Worm (Caenorhabditis elegans): ENCODE data around the gene F14B8.6.

DNA sequence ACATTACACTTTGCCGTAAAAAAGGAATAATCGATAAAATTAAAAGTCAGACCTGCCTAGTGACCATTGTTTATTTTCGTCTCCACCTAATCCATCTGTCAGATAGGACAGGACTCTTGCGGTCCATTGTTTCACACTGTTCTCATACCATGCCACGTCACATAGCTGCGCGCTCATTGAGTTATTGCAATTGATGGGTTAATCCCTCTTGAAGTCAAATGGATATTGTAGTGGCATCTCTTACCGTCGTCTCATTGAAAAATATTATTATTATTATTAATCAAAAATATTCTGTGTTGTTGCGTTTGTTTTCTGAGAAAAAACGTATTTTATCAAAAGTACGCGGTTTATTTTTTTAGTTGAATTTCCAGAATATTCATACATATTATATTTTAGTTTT lies 44.0 kb downstream of the F14B8.6 start:
- TF ChIP-seq nhr-11 (tag; optimal IDR thresholded peaks at IDR 0.05) (no peak), sox-2 (GFP tag; IDR thresholded peaks at IDR 0.05) (no peak), rnt-1 (tag; optimal IDR thresholded peaks at IDR 0.05) (no peak), unc-3 (GFP tag; conservative IDR thresholded peaks at IDR 0.05) (no peak), unc-3 (tag; optimal IDR thresholded peaks at IDR 0.05) (no peak), lin-11 (tag; optimal IDR thresholded peaks at IDR 0.05) (no peak), pqm-1 (tag; optimal IDR thresholded peaks at IDR 0.05) (no peak), fkh-10 (GFP tag; optimal IDR thresholded peaks at IDR 0.05) (no peak), C38D4.7 (GFP tag; optimal IDR thresholded peaks at IDR 0.05) (no peak), ceh-6 (GFP tag; optimal IDR thresholded peaks at IDR 0.05) (no peak), che-1 (tag; optimal IDR thresholded peaks at IDR 0.05) (no peak)

Measured in whole organism, late embryonic.